Fruit fly (Drosophila melanogaster) whole organism, embryonic: Measurements from ENCODE around the gene CG7065.

Experiments
- ATbp ChIP-seq: fragments of 200-800 bp; sonication (Bioruptor generic); optimal IDR thresholded peaks from 2 replicates; lab custom pipeline; 2017; ENCODE audit warnings: missing biosample characterization, mild to moderate bottlenecking, missing genetic modification characterization, missing genetic modification reagents
- Ada2b ChIP-seq: fragments of 200-800 bp; sonication (Bioruptor generic); IDR thresholded peaks from 2 replicates; pipeline ENCODE4 v1.3.6; 2022; ENCODE audit warnings: missing biosample characterization, missing genetic modification characterization
- Atf3 ChIP-seq: fragments of 200-800 bp; sonication (Bioruptor generic); optimal IDR thresholded peaks from 3 replicates; lab custom pipeline; 2016; ENCODE audit warnings: missing biosample characterization, missing genetic modification characterization
- Bgb ChIP-seq: fragments of 200-800 bp; sonication (Bioruptor generic); IDR thresholded peaks from 2 replicates; pipeline ENCODE4 v1.3.6; 2022; ENCODE audit warnings: missing biosample characterization, missing genetic modification characterization; ENCODE audit not compliant: partially characterized antibody
- CG11695 ChIP-seq: fragments of 200-800 bp; sonication (Bioruptor generic); IDR thresholded peaks from 3 replicates; pipeline ENCODE4 v1.3.6; 2022; ENCODE audit warnings: missing biosample characterization, missing genetic modification characterization
- CG12071 ChIP-seq: fragments of 200-800 bp; sonication (Bioruptor generic); optimal IDR thresholded peaks from 3 replicates; lab custom pipeline; 2018; ENCODE audit warnings: missing biosample characterization, mild to moderate bottlenecking, missing genetic modification characterization
- CG12942 ChIP-seq: fragments of 200-800 bp; sonication (Bioruptor generic); optimal IDR thresholded peaks from 3 replicates; lab custom pipeline; 2016; ENCODE audit warnings: missing biosample characterization, missing genetic modification characterization
- CG15073 ChIP-seq: fragments of 200-800 bp; sonication (Bioruptor generic); optimal IDR thresholded peaks from 2 replicates; lab custom pipeline; 2016; ENCODE audit warnings: missing biosample characterization, missing genetic modification characterization
- CG1602 ChIP-seq: fragments of 200-800 bp; sonication (Bioruptor generic); optimal IDR thresholded peaks from 3 replicates; lab custom pipeline; 2016; ENCODE audit warnings: missing biosample characterization, missing genetic modification characterization
- CG18011 ChIP-seq: fragments of 200-800 bp; sonication (Bioruptor generic); optimal IDR thresholded peaks from 2 replicates; lab custom pipeline; 2017; ENCODE audit warnings: missing biosample characterization, missing genetic modification characterization, mild to moderate bottlenecking, moderate library complexity, missing genotype
- CG32532 ChIP-seq: fragments of 200-800 bp; sonication (Bioruptor generic); IDR thresholded peaks from 2 replicates; pipeline ENCODE4 v1.3.6; 2022; ENCODE audit warnings: missing biosample characterization, missing genetic modification characterization
- CG4730 ChIP-seq: fragments of 200-800 bp; sonication (Bioruptor generic); IDR thresholded peaks from 2 replicates; pipeline ENCODE4 v1.3.6; 2022; ENCODE audit warnings: missing biosample characterization, missing genetic modification characterization
- CG6683 ChIP-seq: fragments of 200-800 bp; sonication (Bioruptor generic); optimal IDR thresholded peaks from 2 replicates; lab custom pipeline; 2017; ENCODE audit warnings: missing biosample characterization, mild to moderate bottlenecking, missing genetic modification characterization, missing genetic modification reagents
- CG6689 ChIP-seq: fragments of 200-800 bp; sonication (Bioruptor generic); IDR thresholded peaks from 2 replicates; pipeline ENCODE4 v1.3.6; 2022; ENCODE audit warnings: missing biosample characterization, missing genetic modification characterization
- CG8290 ChIP-seq, 3 experiments: fragments of 200-800 bp; sonication (Bioruptor generic); optimal IDR thresholded peaks; 2 replicates each; lab custom pipeline; 2016 to 2019; ENCODE audit warnings: missing biosample characterization in 3 of 3, missing genetic modification characterization in 3 of 3, mild to moderate bottlenecking in 2 of 3, moderate library complexity in 1 of 3
- CG8388 ChIP-seq: fragments of 200-800 bp; sonication (Bioruptor generic); optimal IDR thresholded peaks from 2 replicates; lab custom pipeline; 2019; ENCODE audit warnings: missing biosample characterization, mild to moderate bottlenecking, missing genetic modification characterization, moderate library complexity
- CG8944 ChIP-seq: fragments of 200-800 bp; sonication (Bioruptor generic); optimal IDR thresholded peaks from 3 replicates; lab custom pipeline; 2016; ENCODE audit warnings: missing biosample characterization, missing genetic modification characterization
- CG9797 ChIP-seq: fragments of 200-800 bp; sonication (Bioruptor generic); optimal IDR thresholded peaks from 3 replicates; lab custom pipeline; 2018; ENCODE audit warnings: missing biosample characterization, mild to moderate bottlenecking, missing genetic modification characterization
- CG9932 ChIP-seq: fragments of 200-800 bp; sonication (Bioruptor generic); IDR thresholded peaks from 2 replicates; pipeline ENCODE4 v1.3.6; 2022; ENCODE audit warnings: missing biosample characterization, missing genetic modification characterization
- D19A ChIP-seq: fragments of 200-800 bp; optimal IDR thresholded peaks from 3 replicates; lab custom pipeline; 2019; ENCODE audit warnings: missing biosample characterization, mild to moderate bottlenecking, missing genetic modification characterization, moderate library complexity
- Dip2 ChIP-seq: fragments of 200-800 bp; sonication (Bioruptor generic); IDR thresholded peaks from 2 replicates; pipeline ENCODE4 v1.3.6; 2022; ENCODE audit warnings: missing biosample characterization, missing genetic modification characterization
- Dip3 ChIP-seq: fragments of 200-800 bp; sonication (Bioruptor generic); optimal IDR thresholded peaks from 3 replicates; lab custom pipeline; 2016; ENCODE audit warnings: missing biosample characterization, missing genetic modification characterization
- Dref ChIP-seq: fragments of 200-800 bp; sonication (Bioruptor generic); IDR thresholded peaks from 2 replicates; pipeline ENCODE4 v1.3.6; 2022; ENCODE audit warnings: missing biosample characterization, missing genetic modification characterization
- E2f2 ChIP-seq: fragments of 200-800 bp; sonication (Bioruptor generic); IDR thresholded peaks from 2 replicates; pipeline ENCODE4 v1.3.6; 2022; ENCODE audit warnings: missing biosample characterization, missing genetic modification characterization
- Eip74EF ChIP-seq, 2 experiments: fragments of 200-800 bp in 1 of 2; fragments of >200 bp in 1 of 2; sonication (Bioruptor generic) in 1 of 2; optimal IDR thresholded peaks; 2 replicates each; lab custom pipeline; 2017 to 2019; ENCODE audit warnings: missing biosample characterization in 2 of 2, missing genetic modification characterization in 2 of 2, mild to moderate bottlenecking in 1 of 2, moderate library complexity in 1 of 2
- Hey ChIP-seq: fragments of 200-800 bp; sonication (Bioruptor generic); optimal IDR thresholded peaks from 3 replicates; lab custom pipeline; 2018; ENCODE audit warnings: missing biosample characterization, mild to moderate bottlenecking, missing genetic modification characterization
- Hr3 ChIP-seq: fragments of 200-800 bp; sonication (Bioruptor generic); optimal IDR thresholded peaks from 3 replicates; lab custom pipeline; 2016; ENCODE audit warnings: missing biosample characterization, missing genetic modification characterization
- Hr51 ChIP-seq, 2 experiments: fragments of 200-800 bp; sonication (Bioruptor generic); optimal IDR thresholded peaks; 2 replicates in 1 of 2; 3 replicates in 1 of 2; lab custom pipeline; 2016 to 2018; ENCODE audit warnings: missing biosample characterization in 2 of 2, missing genetic modification characterization in 2 of 2, mild to moderate bottlenecking in 1 of 2, moderate library complexity in 1 of 2
- Mad ChIP-seq: fragments of 200-800 bp; sonication (Bioruptor generic); optimal IDR thresholded peaks from 2 replicates; lab custom pipeline; 2016; ENCODE audit warnings: missing biosample characterization, missing genetic modification characterization
- Mrtf ChIP-seq: fragments of 200-800 bp; sonication (Bioruptor generic); IDR thresholded peaks from 3 replicates; pipeline ENCODE4 v1.3.6; 2022; ENCODE audit warnings: missing biosample characterization, missing genetic modification characterization
- Myb ChIP-seq: fragments of 200-800 bp; sonication (Bioruptor generic); optimal IDR thresholded peaks from 2 replicates; lab custom pipeline; 2016; ENCODE audit warnings: missing biosample characterization, missing genetic modification characterization
- Tbp ChIP-seq: fragments of >200 bp; optimal IDR thresholded peaks from 2 replicates; lab custom pipeline; 2018; ENCODE audit warnings: missing biosample characterization, missing genetic modification characterization
- ap ChIP-seq: fragments of 200-800 bp; sonication (Bioruptor generic); IDR thresholded peaks from 2 replicates; pipeline ENCODE4 v1.3.6; 2022; ENCODE audit warnings: missing biosample characterization, missing genetic modification characterization
- ara ChIP-seq: fragments of 200-800 bp; sonication (Bioruptor generic); IDR thresholded peaks from 2 replicates; pipeline ENCODE4 v1.3.6; 2022; ENCODE audit warnings: missing biosample characterization, missing genetic modification characterization
- ci ChIP-seq: fragments of 200-800 bp; sonication (Bioruptor generic); IDR thresholded peaks from 3 replicates; pipeline ENCODE4 v1.3.6; 2022; ENCODE audit warnings: missing biosample characterization, missing genetic modification characterization
- disco-r ChIP-seq: fragments of 200-800 bp; sonication (Bioruptor generic); optimal IDR thresholded peaks from 2 replicates; lab custom pipeline; 2016; ENCODE audit warnings: missing biosample characterization, missing genetic modification characterization
- fd64A ChIP-seq: fragments of 200-800 bp; sonication (Bioruptor generic); optimal IDR thresholded peaks from 3 replicates; lab custom pipeline; 2018; ENCODE audit warnings: missing biosample characterization, mild to moderate bottlenecking, missing genetic modification characterization
- gcm ChIP-seq: fragments of 200-800 bp; sonication (Bioruptor generic); optimal IDR thresholded peaks from 2 replicates; lab custom pipeline; 2019; ENCODE audit warnings: missing biosample characterization, mild to moderate bottlenecking, missing genetic modification characterization, moderate library complexity
- gsb ChIP-seq: fragments of 200-800 bp; sonication (Bioruptor generic); IDR thresholded peaks from 2 replicates; pipeline ENCODE4 v1.3.6; 2022; ENCODE audit warnings: missing biosample characterization, missing genetic modification characterization
- gsb-n ChIP-seq: fragments of 200-800 bp; sonication (Bioruptor generic); optimal IDR thresholded peaks from 3 replicates; lab custom pipeline; 2018; ENCODE audit warnings: missing biosample characterization, mild to moderate bottlenecking, missing genetic modification characterization
- pan ChIP-seq, 4 experiments: fragments of >200 bp in 3 of 4; fragments of 200-800 bp in 1 of 4; sonication (Bioruptor generic) in 1 of 4; optimal IDR thresholded peaks in 3 of 4; IDR thresholded peaks in 1 of 4; 2 replicates each; pipeline versions ENCODE4 v1.3.6 to Lab custom; 2017 to 2022; ENCODE audit warnings: missing biosample characterization in 2 of 4, missing genetic modification characterization in 2 of 4, mixed read lengths in 1 of 4
- peb ChIP-seq: fragments of 200-800 bp; sonication (Bioruptor generic); IDR thresholded peaks from 2 replicates; pipeline ENCODE4 v1.3.6; 2022; ENCODE audit warnings: missing biosample characterization, missing genetic modification characterization
- ranshi ChIP-seq: fragments of 200-800 bp; sonication (Bioruptor generic); IDR thresholded peaks from 2 replicates; pipeline ENCODE4 v1.3.6; 2022; ENCODE audit warnings: missing biosample characterization, missing genetic modification characterization
- salm ChIP-seq: fragments of 200-800 bp; sonication (Bioruptor generic); optimal IDR thresholded peaks from 2 replicates; lab custom pipeline; 2018; ENCODE audit warnings: missing biosample characterization, mild to moderate bottlenecking, missing genetic modification characterization
- sc ChIP-seq, 3 experiments: fragments of >200 bp in 2 of 3; fragments of 200-800 bp in 1 of 3; sonication (Bioruptor generic) in 1 of 3; optimal IDR thresholded peaks; 2 replicates in 2 of 3; 3 replicates in 1 of 3; lab custom pipeline; 2017; ENCODE audit warnings: mild to moderate bottlenecking in 1 of 3, missing biosample characterization in 1 of 3, missing genetic modification characterization in 1 of 3, missing genetic modification reagents in 1 of 3
- so ChIP-seq: fragments of 200-800 bp; sonication (Bioruptor generic); IDR thresholded peaks from 3 replicates; pipeline ENCODE4 v1.3.6; 2022; ENCODE audit warnings: missing biosample characterization, missing genetic modification characterization
- tna ChIP-seq: fragments of 200-800 bp; sonication (Bioruptor generic); IDR thresholded peaks from 2 replicates; pipeline ENCODE4 v1.3.6; 2022; ENCODE audit warnings: missing biosample characterization, missing genetic modification characterization; ENCODE audit not compliant: partially characterized antibody
- unpg ChIP-seq: fragments of 200-800 bp; sonication (Bioruptor generic); optimal IDR thresholded peaks from 3 replicates; lab custom pipeline; 2018; ENCODE audit warnings: missing biosample characterization, mild to moderate bottlenecking, missing genetic modification characterization, moderate library complexity
- wor ChIP-seq: fragments of 200-800 bp; sonication (Bioruptor generic); IDR thresholded peaks from 2 replicates; pipeline ENCODE4 v1.3.6; 2022; ENCODE audit warnings: missing biosample characterization, missing genetic modification characterization

The CG7065 gene

dm6 chrX:9119671-9120364 is 22.5 kb upstream of the CG7065 start (continued):
- TF ChIP-seq wor (no peak), gcm (GFP tag; lab: Kevin White, UChicago) (no peak), CG8290 (GFP tag; optimal IDR thresholded peaks at IDR 0.05; lab: Kevin White, UChicago) (no peak), CG8290 (tag; optimal IDR thresholded peaks at IDR 0.05; lab: Kevin White, UChicago) (no peak), D19A (tag; lab: Kevin White, UChicago) (no peak), CG8388 (GFP tag; lab: Kevin White, UChicago) (peak; percentile 20), Mad (GFP tag; lab: Kevin White, UChicago) (no peak), CG8944 (GFP tag; lab: Kevin White, UChicago) (no peak), CG32532 (GFP tag; lab: Robert Waterston, UW) (no peak), peb (GFP tag; lab: Robert Waterston, UW) (no peak), Ada2b (no peak), CG12071 (GFP tag; lab: Kevin White, UChicago) (no peak), ap (GFP tag; lab: Robert Waterston, UW) (no peak), fd64A (GFP tag; lab: Kevin White, UChicago) (no peak), CG4730 (GFP tag; lab: Robert Waterston, UW) (no peak), CG1602 (GFP tag; lab: Kevin White, UChicago) (no peak), unpg (GFP tag; lab: Kevin White, UChicago) (no peak), Hey (tag; lab: Kevin White, UChicago) (no peak), CG9932 (GFP tag; lab: Robert Waterston, UW) (no peak), ATbp (GFP tag; lab: Kevin White, UChicago) (no peak), ranshi (GFP tag; lab: Robert Waterston, UW) (no peak), CG11695 (GFP tag; lab: Robert Waterston, UW) (no peak), CG6683 (GFP tag; lab: Kevin White, UChicago) (no peak), gsb-n (tag; lab: Kevin White, UChicago) (no peak), Mrtf (GFP tag; lab: Robert Waterston, UW) (no peak), Tbp (no peak), E2f2 (GFP tag; lab: Robert Waterston, UW) (no peak), ci (GFP tag; lab: Robert Waterston, UW) (no peak), disco-r (GFP tag; lab: Kevin White, UChicago) (no peak), Atf3 (GFP tag; lab: Kevin White, UChicago) (no peak), CG12942 (GFP tag; lab: Kevin White, UChicago) (no peak), Dip3 (GFP tag; lab: Kevin White, UChicago) (no peak), Myb (GFP tag; lab: Kevin White, UChicago) (peak; percentile 6), CG15073 (GFP tag; lab: Kevin White, UChicago) (no peak), tna (GFP tag; lab: Robert Waterston, UW) (no peak), gsb (no peak), sc (optimal IDR thresholded peaks at IDR 0.05; lab: Kevin White, UChicago) (no peak), sc (GFP tag; optimal IDR thresholded peaks at IDR 0.05; lab: Kevin White, UChicago) (no peak), Dref (GFP tag; lab: Robert Waterston, UW) (no peak), so (no peak), pan (optimal IDR thresholded peaks at IDR 0.05; lab: Kevin White, UChicago) (no peak), pan (GFP tag; optimal IDR thresholded peaks at IDR 0.05 in 1 of 2, IDR thresholded peaks at IDR 0.05 in 1 of 2) (no peak), Dip2 (GFP tag; lab: Robert Waterston, UW) (no peak), Eip74EF (GFP tag; optimal IDR thresholded peaks at IDR 0.05; lab: Kevin White, UChicago) (no peak), Bgb (GFP tag; lab: Robert Waterston, UW) (no peak), ara (no peak), CG6689 (GFP tag; lab: Robert Waterston, UW) (no peak), Hr3 (GFP tag; lab: Kevin White, UChicago) (peak; percentile 17), salm (tag; lab: Kevin White, UChicago) (no peak), CG9797 (GFP tag; lab: Kevin White, UChicago) (no peak), CG18011 (GFP tag; lab: Kevin White, UChicago) (no peak), Hr51 (GFP tag; optimal IDR thresholded peaks at IDR 0.05; lab: Kevin White, UChicago) (peak in 1 of 2 experiments; percentile 35)
